Fruit fly (Drosophila melanogaster) whole organism, embryonic: Measurements from ENCODE around the gene CG42716.

Experiments used
- CG10209 ChIP-seq: fragments of 200-800 bp; sonication (Bioruptor generic); optimal IDR thresholded peaks from 3 replicates; lab custom pipeline; 2017; ENCODE audit warnings: missing biosample characterization, mild to moderate bottlenecking, missing genetic modification characterization, missing genetic modification reagents
- CG10543 ChIP-seq: fragments of 200-800 bp; sonication (Bioruptor generic); optimal IDR thresholded peaks from 3 replicates; lab custom pipeline; 2017; ENCODE audit warnings: missing biosample characterization, mild to moderate bottlenecking, missing genetic modification characterization, moderate library complexity
- CG11504 ChIP-seq: fragments of 200-800 bp; sonication (Bioruptor generic); optimal IDR thresholded peaks from 3 replicates; lab custom pipeline; 2019; ENCODE audit warnings: missing biosample characterization, mild to moderate bottlenecking, missing genetic modification characterization, moderate library complexity
- CG11696 ChIP-seq: fragments of 200-800 bp; sonication (Bioruptor generic); IDR thresholded peaks from 2 replicates; pipeline ENCODE4 v1.3.6; 2022; ENCODE audit warnings: missing biosample characterization, missing genetic modification characterization
- CG12071 ChIP-seq: fragments of 200-800 bp; sonication (Bioruptor generic); optimal IDR thresholded peaks from 3 replicates; lab custom pipeline; 2018; ENCODE audit warnings: missing biosample characterization, mild to moderate bottlenecking, missing genetic modification characterization
- CG12299 ChIP-seq: fragments of 200-800 bp; sonication (Bioruptor generic); optimal IDR thresholded peaks from 2 replicates; lab custom pipeline; 2018; ENCODE audit warnings: missing biosample characterization, mild to moderate bottlenecking, missing genetic modification characterization
- CG13775 ChIP-seq: fragments of 200-800 bp; sonication (Bioruptor generic); optimal IDR thresholded peaks from 3 replicates; lab custom pipeline; 2017; ENCODE audit warnings: missing biosample characterization, mild to moderate bottlenecking, missing genetic modification characterization
- CG1529 ChIP-seq: fragments of 200-800 bp; sonication (Bioruptor generic); optimal IDR thresholded peaks from 3 replicates; lab custom pipeline; 2018; ENCODE audit warnings: missing biosample characterization, missing genetic modification characterization
- CG1602 ChIP-seq: fragments of 200-800 bp; sonication (Bioruptor generic); optimal IDR thresholded peaks from 3 replicates; lab custom pipeline; 2016; ENCODE audit warnings: missing biosample characterization, missing genetic modification characterization
- CG17829 ChIP-seq: fragments of 200-800 bp; optimal IDR thresholded peaks from 2 replicates; lab custom pipeline; 2019; ENCODE audit warnings: missing biosample characterization, mild to moderate bottlenecking, missing genetic modification characterization, moderate library complexity
- CG18476 ChIP-seq: fragments of 200-800 bp; sonication (Bioruptor generic); optimal IDR thresholded peaks from 2 replicates; lab custom pipeline; 2016; ENCODE audit warnings: missing biosample characterization, mild to moderate bottlenecking, missing genetic modification characterization
- CG30403 ChIP-seq: fragments of 200-800 bp; sonication (Bioruptor generic); optimal IDR thresholded peaks from 3 replicates; lab custom pipeline; 2016; ENCODE audit warnings: missing biosample characterization, missing genetic modification characterization
- CG3726 ChIP-seq: fragments of 200-800 bp; sonication (Bioruptor generic); IDR thresholded peaks from 3 replicates; pipeline ENCODE4, ENCODE4 v1.3.6; 2022; ENCODE audit warnings: missing biosample characterization, missing genetic modification characterization
- CG3847 ChIP-seq: fragments of 200-800 bp; sonication (Bioruptor generic); IDR thresholded peaks from 2 replicates; pipeline ENCODE4 v1.3.6; 2022; ENCODE audit warnings: missing biosample characterization, missing genetic modification characterization
- CG9817 ChIP-seq: fragments of 200-800 bp; sonication (Bioruptor generic); optimal IDR thresholded peaks from 2 replicates; lab custom pipeline; 2018; ENCODE audit warnings: missing biosample characterization, mild to moderate bottlenecking, missing genetic modification characterization, moderate library complexity
- CG9932 ChIP-seq: fragments of 200-800 bp; sonication (Bioruptor generic); IDR thresholded peaks from 2 replicates; pipeline ENCODE4 v1.3.6; 2022; ENCODE audit warnings: missing biosample characterization, missing genetic modification characterization
- Dip3 ChIP-seq: fragments of 200-800 bp; sonication (Bioruptor generic); optimal IDR thresholded peaks from 3 replicates; lab custom pipeline; 2016; ENCODE audit warnings: missing biosample characterization, missing genetic modification characterization
- Drgx ChIP-seq: fragments of 200-800 bp; sonication (Bioruptor generic); IDR thresholded peaks from 2 replicates; pipeline ENCODE4 v1.3.6; 2022; ENCODE audit warnings: missing biosample characterization, missing genetic modification characterization
- Fer1 ChIP-seq: fragments of 200-800 bp; sonication (Bioruptor generic); optimal IDR thresholded peaks from 2 replicates; lab custom pipeline; 2017; ENCODE audit warnings: missing biosample characterization, mild to moderate bottlenecking, missing genetic modification characterization
- H2.0 ChIP-seq: fragments of 200-800 bp; sonication (Bioruptor generic); IDR thresholded peaks from 2 replicates; pipeline ENCODE4 v1.3.6; 2022; ENCODE audit warnings: missing biosample characterization, missing genetic modification characterization
- HHEX ChIP-seq: fragments of 200-800 bp; sonication (Bioruptor generic); optimal IDR thresholded peaks from 3 replicates; lab custom pipeline; 2017; ENCODE audit warnings: missing biosample characterization, mild to moderate bottlenecking, missing genetic modification characterization, missing genetic modification reagents
- Mad ChIP-seq: fragments of 200-800 bp; sonication (Bioruptor generic); optimal IDR thresholded peaks from 2 replicates; lab custom pipeline; 2016; ENCODE audit warnings: missing biosample characterization, missing genetic modification characterization
- Optix ChIP-seq: fragments of 200-800 bp; sonication (Bioruptor generic); IDR thresholded peaks from 3 replicates; pipeline ENCODE4 v1.3.6; 2022; ENCODE audit warnings: missing biosample characterization, missing genetic modification characterization
- Usf ChIP-seq: fragments of 200-800 bp; sonication (Bioruptor generic); optimal IDR thresholded peaks from 2 replicates; lab custom pipeline; 2017; ENCODE audit warnings: missing genotype, missing biosample characterization, missing genetic modification characterization
- Xrp1 ChIP-seq: fragments of 200-800 bp; sonication (Bioruptor generic); IDR thresholded peaks from 2 replicates; pipeline ENCODE4 v1.3.6; 2022; ENCODE audit warnings: missing biosample characterization, missing genetic modification characterization
- ac ChIP-seq: fragments of 200-800 bp; sonication (Bioruptor generic); optimal IDR thresholded peaks from 3 replicates; lab custom pipeline; 2017; ENCODE audit warnings: missing biosample characterization, mild to moderate bottlenecking, missing genetic modification characterization
- bab2 ChIP-seq: fragments of 200-800 bp; sonication (Bioruptor generic); optimal IDR thresholded peaks from 2 replicates; lab custom pipeline; 2016; ENCODE audit warnings: missing biosample characterization, missing genetic modification characterization
- caup ChIP-seq: fragments of 200-800 bp; sonication (Bioruptor generic); optimal IDR thresholded peaks from 3 replicates; lab custom pipeline; 2017; ENCODE audit warnings: missing biosample characterization, mild to moderate bottlenecking, missing genetic modification characterization, moderate library complexity; ENCODE audit not compliant: severe bottlenecking
- croc ChIP-seq: fragments of 200-800 bp; sonication (Bioruptor generic); conservative IDR thresholded peaks from 3 replicates; pipeline ENCODE4 v1.3.6; 2022; ENCODE audit warnings: missing biosample characterization, missing genetic modification characterization
- crol ChIP-seq: fragments of 200-800 bp; sonication (Bioruptor generic); IDR thresholded peaks from 2 replicates; pipeline ENCODE4 v1.3.6; 2022; ENCODE audit warnings: missing biosample characterization, missing genetic modification characterization
- ems ChIP-seq: fragments of 200-800 bp; sonication (Bioruptor generic); optimal IDR thresholded peaks from 3 replicates; lab custom pipeline; 2016; ENCODE audit warnings: missing biosample characterization, missing genetic modification characterization
- ftz-f1 ChIP-seq: fragments of 200-800 bp; sonication (Bioruptor generic); optimal IDR thresholded peaks from 2 replicates; lab custom pipeline; 2016; ENCODE audit warnings: missing biosample characterization, missing genetic modification characterization
- gce ChIP-seq: fragments of 200-800 bp; sonication (Bioruptor generic); IDR thresholded peaks from 3 replicates; pipeline ENCODE4 v1.3.6; 2022; ENCODE audit warnings: missing biosample characterization, missing genetic modification characterization
- gfzf ChIP-seq: fragments of 200-800 bp; sonication (Bioruptor generic); optimal IDR thresholded peaks from 2 replicates; lab custom pipeline; 2016; ENCODE audit warnings: missing biosample characterization, mild to moderate bottlenecking, missing genetic modification characterization, moderate library complexity
- gt ChIP-seq: fragments of 200-800 bp; sonication (Bioruptor generic); IDR thresholded peaks from 2 replicates; pipeline ENCODE4 v1.3.6; 2022; ENCODE audit warnings: missing biosample characterization, missing genetic modification characterization
- ham ChIP-seq: fragments of 200-800 bp; sonication (Bioruptor generic); IDR thresholded peaks from 2 replicates; pipeline ENCODE4 v1.3.6; 2022; ENCODE audit warnings: missing biosample characterization, missing genetic modification characterization
- lab ChIP-seq: fragments of 200-800 bp; sonication (Bioruptor generic); optimal IDR thresholded peaks from 3 replicates; lab custom pipeline; 2017; ENCODE audit warnings: missing biosample characterization, missing genetic modification characterization, mild to moderate bottlenecking, moderate library complexity, missing genetic modification reagents
- lilli ChIP-seq: fragments of 200-800 bp; sonication (Bioruptor generic); optimal IDR thresholded peaks from 3 replicates; lab custom pipeline; 2016; ENCODE audit warnings: missing biosample characterization, missing genetic modification characterization
- lola ChIP-seq, 3 experiments: fragments of >200 bp in 2 of 3; fragments of 200-800 bp in 1 of 3; sonication (Bioruptor generic) in 1 of 3; optimal IDR thresholded peaks; 2 replicates each; lab custom pipeline; 2017 to 2019; ENCODE audit warnings: missing biosample characterization in 3 of 3, missing genetic modification characterization in 3 of 3, mild to moderate bottlenecking in 1 of 3, moderate library complexity in 1 of 3
- pita ChIP-seq: fragments of 200-800 bp; sonication (Bioruptor generic); optimal IDR thresholded peaks from 2 replicates; lab custom pipeline; 2017; ENCODE audit warnings: missing biosample characterization, mild to moderate bottlenecking, missing genetic modification characterization
- pum ChIP-seq: fragments of 200-800 bp; sonication (Bioruptor generic); optimal IDR thresholded peaks from 2 replicates; lab custom pipeline; 2016; ENCODE audit warnings: missing biosample characterization, missing genetic modification characterization
- run ChIP-seq: fragments of 200-800 bp; sonication (Bioruptor generic); optimal IDR thresholded peaks from 3 replicates; lab custom pipeline; 2018; ENCODE audit warnings: missing biosample characterization, mild to moderate bottlenecking, missing genetic modification characterization
- salm ChIP-seq: fragments of 200-800 bp; sonication (Bioruptor generic); optimal IDR thresholded peaks from 2 replicates; lab custom pipeline; 2018; ENCODE audit warnings: missing biosample characterization, mild to moderate bottlenecking, missing genetic modification characterization
- sens ChIP-seq: fragments of 200-800 bp; sonication (Bioruptor generic); peaks from one replicate; lab custom pipeline; 2016; ENCODE audit warnings: missing biosample characterization, missing genetic modification characterization
- seq ChIP-seq: fragments of 200-800 bp; sonication (Bioruptor generic); IDR thresholded peaks from 2 replicates; pipeline ENCODE4 v1.3.6; 2022; ENCODE audit warnings: missing biosample characterization, missing genetic modification characterization
- sr ChIP-seq: fragments of 200-800 bp; sonication (Bioruptor generic); IDR thresholded peaks from 3 replicates; pipeline ENCODE4 v1.3.6; 2022; ENCODE audit warnings: missing biosample characterization, missing genetic modification characterization
- tgo ChIP-seq: fragments of 200-800 bp; sonication (Bioruptor generic); IDR thresholded peaks from 3 replicates; pipeline ENCODE4 v1.3.6; 2022; ENCODE audit warnings: missing biosample characterization, missing genetic modification characterization
- zen2 ChIP-seq: fragments of 200-800 bp; sonication (Bioruptor generic); IDR thresholded peaks from 3 replicates; pipeline ENCODE4 v1.3.6; 2022; ENCODE audit warnings: missing biosample characterization, missing genetic modification characterization; ENCODE audit not compliant: partially characterized antibody
- zfh2 ChIP-seq: fragments of 200-800 bp; sonication (Bioruptor generic); optimal IDR thresholded peaks from 2 replicates; lab custom pipeline; 2016; ENCODE audit warnings: missing biosample characterization, missing genetic modification characterization

The CG42716 gene

DNA sequence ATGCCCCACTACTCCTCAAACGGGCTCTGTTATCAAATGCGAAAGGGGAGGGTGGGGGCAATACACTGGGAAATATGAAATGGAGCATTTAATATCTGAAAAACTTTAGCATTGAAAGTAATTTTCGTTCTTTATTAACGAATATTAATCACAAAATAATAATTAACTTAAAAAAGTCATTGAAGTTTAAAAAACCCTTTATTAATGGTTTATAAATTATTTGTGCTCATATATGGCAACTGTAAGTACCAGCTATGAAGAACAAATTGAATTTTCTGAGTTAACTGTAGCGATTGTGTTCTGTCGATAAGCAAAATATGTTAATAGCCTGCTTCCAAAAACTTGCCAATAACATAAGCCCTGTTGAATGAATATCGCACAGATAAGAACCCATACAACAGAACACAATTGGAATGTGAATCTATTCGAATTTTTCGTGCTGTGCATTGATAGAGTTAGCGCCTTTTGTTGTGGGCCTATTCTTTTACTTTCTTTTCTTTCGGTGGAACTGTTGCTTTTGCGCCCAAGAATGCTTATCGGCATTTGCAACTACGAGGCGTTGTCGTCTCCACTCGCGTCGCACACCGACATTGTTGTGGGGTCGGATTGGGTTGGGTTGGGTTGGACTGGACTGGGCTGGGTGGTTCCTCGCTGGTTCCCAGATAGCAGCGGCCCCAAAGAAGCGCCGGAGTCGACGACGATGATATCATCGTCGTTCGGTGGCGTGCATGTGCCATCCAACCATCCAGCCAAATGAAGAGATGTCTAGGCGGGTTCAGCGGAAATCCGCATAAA is 27.4 kb downstream of the CG42716 start (continued):
- TF ChIP-seq CG11696 (GFP tag; lab: Robert Waterston, UW) (0 out of 2 replicates have a peak, but pooled peaks have one; percentile 14), HHEX (GFP tag; lab: Kevin White, UChicago) (peak; percentile 27), sens (peak; percentile 88), run (tag; lab: Kevin White, UChicago) (no peak), lab (GFP tag; lab: Kevin White, UChicago) (peak; percentile 50), CG1529 (GFP tag; lab: Kevin White, UChicago) (peak; percentile 28), Fer1 (GFP tag; lab: Kevin White, UChicago) (peak; percentile 26), ems (GFP tag; lab: Kevin White, UChicago) (no peak), caup (GFP tag; lab: Kevin White, UChicago) (peak; percentile 13), tgo (GFP tag; lab: Robert Waterston, UW) (no peak; the same call in 2 of the 3 replicates), CG17829 (peak; percentile 53), Mad (no peak), gt (GFP tag; lab: Robert Waterston, UW) (no peak), lilli (GFP tag; lab: Kevin White, UChicago) (peak; percentile 35), CG30403 (peak; percentile 72), ftz-f1 (GFP tag; lab: Kevin White, UChicago) (no peak), CG3847 (GFP tag; lab: Robert Waterston, UW) (0 out of 2 replicates have a peak, but pooled peaks have one; percentile 10), CG3726 (0 out of 3 replicates have a peak, but pooled peaks have one; percentile 28), CG10209 (GFP tag; lab: Kevin White, UChicago) (peak; percentile 53), CG18476 (GFP tag; lab: Kevin White, UChicago) (peak; percentile 21), bab2 (GFP tag; lab: Kevin White, UChicago) (peak; percentile 27), Optix (GFP tag; lab: Robert Waterston, UW) (no peak), zfh2 (GFP tag; lab: Kevin White, UChicago) (peak; percentile 20), CG9817 (tag; lab: Kevin White, UChicago) (no peak), CG13775 (GFP tag; lab: Kevin White, UChicago) (peak; percentile 54), CG10543 (GFP tag; lab: Kevin White, UChicago) (peak; percentile 56), CG9932 (GFP tag; lab: Robert Waterston, UW) (0 out of 2 replicates have a peak, but pooled peaks have one; percentile 31), CG12299 (tag; lab: Kevin White, UChicago) (peak; percentile 18), sr (no peak), CG1602 (GFP tag; lab: Kevin White, UChicago) (peak; percentile 32), Drgx (0 out of 2 replicates have a peak, but pooled peaks have one; percentile 16), Usf (GFP tag; lab: Kevin White, UChicago) (peak; percentile 21), H2.0 (no peak), gfzf (GFP tag; lab: Kevin White, UChicago) (no peak), lola (GFP tag; optimal IDR thresholded peaks at IDR 0.05; lab: Kevin White, UChicago) (peak in 1 of 3 experiments; percentile 73), pita (no peak), CG12071 (GFP tag; lab: Kevin White, UChicago) (no peak), pum (GFP tag; lab: Kevin White, UChicago) (no peak), ham (GFP tag; lab: Robert Waterston, UW) (0 out of 2 replicates have a peak, but pooled peaks have one; percentile 19), crol (peak; percentile 78), CG11504 (tag; lab: Kevin White, UChicago) (no peak), Xrp1 (GFP tag; lab: Robert Waterston, UW) (no peak; the same call in 1 of the 2 replicates), gce (GFP tag; lab: Robert Waterston, UW) (no peak), ac (GFP tag; lab: Kevin White, UChicago) (no peak), salm (tag; lab: Kevin White, UChicago) (peak; percentile 13), seq (no peak; the same call in 1 of the 2 replicates), zen2 (no peak), croc (GFP tag; lab: Robert Waterston, UW) (no peak), Dip3 (peak; percentile 19)
